Fruit fly (Drosophila melanogaster) whole organism, prepupa: ENCODE data around the gene CG14074.

Source experiments
- Blimp-1 ChIP-seq: fragments of 200-800 bp; sonication (Bioruptor generic); optimal IDR thresholded peaks from 3 replicates; lab custom pipeline; 2017; ENCODE audit warnings: missing biosample characterization, missing genetic modification characterization, mild to moderate bottlenecking, moderate library complexity, missing genetic modification reagents
- CG10631 ChIP-seq: fragments of 200-800 bp; sonication (Bioruptor generic); optimal IDR thresholded peaks from 2 replicates; lab custom pipeline; 2016; ENCODE audit warnings: missing biosample characterization, missing genetic modification characterization
- CG10669 ChIP-seq: fragments of 200-800 bp; sonication (Bioruptor generic); optimal IDR thresholded peaks from 3 replicates; lab custom pipeline; 2018; ENCODE audit warnings: missing biosample characterization, mild to moderate bottlenecking, missing genetic modification characterization, moderate library complexity
- CG11902 ChIP-seq: fragments of 200-800 bp; sonication (Bioruptor generic); optimal IDR thresholded peaks from 3 replicates; lab custom pipeline; 2016; ENCODE audit warnings: missing biosample characterization, missing genetic modification characterization
- CG15336 ChIP-seq: fragments of 200-800 bp; sonication (Bioruptor generic); IDR thresholded peaks from 2 replicates; pipeline ENCODE4 v1.3.6; 2022; ENCODE audit warnings: missing biosample characterization, missing genetic modification characterization
- CG1621 ChIP-seq: fragments of 200-800 bp; sonication (Bioruptor generic); optimal IDR thresholded peaks from 3 replicates; lab custom pipeline; 2018; ENCODE audit warnings: missing biosample characterization, mild to moderate bottlenecking, missing genetic modification characterization
- CG16779 ChIP-seq: fragments of 200-800 bp; sonication (Bioruptor generic); optimal IDR thresholded peaks from 3 replicates; lab custom pipeline; 2017; ENCODE audit warnings: missing biosample characterization, mild to moderate bottlenecking, missing genetic modification characterization
- CG3032 ChIP-seq: fragments of 200-800 bp; optimal IDR thresholded peaks from 2 replicates; lab custom pipeline; 2019; ENCODE audit warnings: missing biosample characterization, mild to moderate bottlenecking, missing genetic modification characterization, moderate library complexity
- CG32006 ChIP-seq: fragments of 200-800 bp; sonication (Bioruptor generic); optimal IDR thresholded peaks from 3 replicates; lab custom pipeline; 2017; ENCODE audit warnings: missing biosample characterization, mild to moderate bottlenecking, missing genetic modification characterization
- CG6163 ChIP-seq: fragments of 200-800 bp; sonication (Bioruptor generic); IDR thresholded peaks from 3 replicates; pipeline ENCODE4 v1.3.6; 2022; ENCODE audit warnings: missing biosample characterization, missing genetic modification characterization
- CG6792 ChIP-seq: fragments of 200-800 bp; sonication (Bioruptor generic); optimal IDR thresholded peaks from 3 replicates; lab custom pipeline; 2016; ENCODE audit warnings: missing biosample characterization, missing genetic modification characterization
- CG6854 ChIP-seq: fragments of 200-800 bp; sonication (Bioruptor generic); optimal IDR thresholded peaks from 2 replicates; lab custom pipeline; 2017; ENCODE audit warnings: missing biosample characterization, mild to moderate bottlenecking, missing genetic modification characterization
- CG8319 ChIP-seq: fragments of 200-800 bp; sonication (Bioruptor generic); optimal IDR thresholded peaks from 3 replicates; lab custom pipeline; 2016; ENCODE audit warnings: missing biosample characterization, missing genetic modification characterization
- CG8632 ChIP-seq: fragments of 200-800 bp; sonication (Bioruptor generic); optimal IDR thresholded peaks from 3 replicates; lab custom pipeline; 2016; ENCODE audit warnings: missing biosample characterization, missing genetic modification characterization
- CG9139 ChIP-seq: fragments of 200-800 bp; sonication (Bioruptor generic); optimal IDR thresholded peaks from 3 replicates; lab custom pipeline; 2017; ENCODE audit warnings: missing biosample characterization, mild to moderate bottlenecking, missing genetic modification characterization
- Eip78C ChIP-seq: fragments of 200-800 bp; sonication (Bioruptor generic); peaks from one replicate; lab custom pipeline; 2016; ENCODE audit warnings: missing biosample characterization, missing genetic modification characterization
- Ets21C ChIP-seq: fragments of 200-800 bp; sonication (Bioruptor generic); optimal IDR thresholded peaks from 3 replicates; lab custom pipeline; 2016; ENCODE audit warnings: missing biosample characterization, missing genetic modification characterization
- Hr38 ChIP-seq: sonication (Bioruptor generic); optimal IDR thresholded peaks from 2 replicates; lab custom pipeline; 2016; ENCODE audit warnings: missing biosample characterization, missing genetic modification characterization
- Hr39 ChIP-seq: fragments of 200-800 bp; sonication (Bioruptor generic); optimal IDR thresholded peaks from 2 replicates; lab custom pipeline; 2016; ENCODE audit warnings: missing biosample characterization, missing genetic modification characterization
- Sox102F ChIP-seq: fragments of 200-800 bp; sonication (Bioruptor generic); optimal IDR thresholded peaks from 2 replicates; lab custom pipeline; 2016; ENCODE audit warnings: missing biosample characterization, mild to moderate bottlenecking, missing genetic modification characterization
- Sox14 ChIP-seq: fragments of 200-800 bp; sonication (Bioruptor generic); optimal IDR thresholded peaks from 3 replicates; lab custom pipeline; 2016; ENCODE audit warnings: missing biosample characterization, missing genetic modification characterization
- Sox15 ChIP-seq: fragments of 200-800 bp; sonication (Bioruptor generic); optimal IDR thresholded peaks from 3 replicates; lab custom pipeline; 2016; ENCODE audit warnings: missing biosample characterization, missing genetic modification characterization
- achi ChIP-seq: fragments of 200-800 bp; sonication (Bioruptor generic); optimal IDR thresholded peaks from 3 replicates; lab custom pipeline; 2016; ENCODE audit warnings: missing biosample characterization, missing genetic modification characterization
- acj6 ChIP-seq: fragments of 200-800 bp; sonication (Bioruptor generic); optimal IDR thresholded peaks from 3 replicates; lab custom pipeline; 2016; ENCODE audit warnings: missing biosample characterization, missing genetic modification characterization
- dac ChIP-seq: fragments of 200-800 bp; sonication (Bioruptor generic); optimal IDR thresholded peaks from 2 replicates; lab custom pipeline; 2017; ENCODE audit warnings: missing biosample characterization, mild to moderate bottlenecking, missing genetic modification characterization
- dsx ChIP-seq: fragments of 200-800 bp; optimal IDR thresholded peaks from 3 replicates; lab custom pipeline; 2019; ENCODE audit warnings: missing biosample characterization, mild to moderate bottlenecking, missing genetic modification characterization, moderate library complexity; ENCODE audit not compliant: poor library complexity, severe bottlenecking
- esn ChIP-seq: fragments of 200-800 bp; sonication (Bioruptor generic); optimal IDR thresholded peaks from 2 replicates; lab custom pipeline; 2016; ENCODE audit warnings: missing biosample characterization, mild to moderate bottlenecking, missing genetic modification characterization, moderate library complexity
- fd59A ChIP-seq: fragments of 200-800 bp; sonication (Bioruptor generic); optimal IDR thresholded peaks from 2 replicates; lab custom pipeline; 2017; ENCODE audit warnings: missing biosample characterization, mild to moderate bottlenecking, missing genetic modification characterization, missing genetic modification reagents
- fd85E ChIP-seq: fragments of 200-800 bp; sonication (Bioruptor generic); optimal IDR thresholded peaks from 3 replicates; lab custom pipeline; 2016; ENCODE audit warnings: missing biosample characterization, missing genetic modification characterization
- fkh ChIP-seq: fragments of 200-800 bp; sonication (Bioruptor generic); optimal IDR thresholded peaks from 3 replicates; lab custom pipeline; 2017; ENCODE audit warnings: missing biosample characterization, mild to moderate bottlenecking, missing genetic modification characterization, moderate library complexity
- lz ChIP-seq: fragments of 200-800 bp; sonication (Bioruptor generic); optimal IDR thresholded peaks from 3 replicates; lab custom pipeline; 2016; ENCODE audit warnings: missing biosample characterization, missing genetic modification characterization
- net ChIP-seq: fragments of 200-800 bp; sonication (Bioruptor generic); optimal IDR thresholded peaks from 3 replicates; lab custom pipeline; 2016; ENCODE audit warnings: missing biosample characterization, missing genetic modification characterization
- salr ChIP-seq, 2 experiments: fragments of 200-800 bp; sonication (Bioruptor generic); optimal IDR thresholded peaks; 3 replicates each; lab custom pipeline; 2016 to 2018; ENCODE audit warnings: missing biosample characterization in 2 of 2, missing genetic modification characterization in 2 of 2, mild to moderate bottlenecking in 1 of 2
- spab ChIP-seq: fragments of 200-800 bp; sonication (Bioruptor generic); optimal IDR thresholded peaks from 2 replicates; lab custom pipeline; 2017; ENCODE audit warnings: missing biosample characterization, mild to moderate bottlenecking, missing genetic modification characterization, missing genetic modification reagents
- ss ChIP-seq, 2 experiments: fragments of 200-800 bp; sonication (Bioruptor generic); optimal IDR thresholded peaks; 2 replicates in 1 of 2; 3 replicates in 1 of 2; lab custom pipeline; 2017 to 2018; ENCODE audit warnings: mild to moderate bottlenecking in 2 of 2, missing biosample characterization in 2 of 2, missing genetic modification characterization in 2 of 2, moderate library complexity in 1 of 2
- topi ChIP-seq: fragments of 200-800 bp; sonication (Bioruptor generic); optimal IDR thresholded peaks from 3 replicates; lab custom pipeline; 2016; ENCODE audit warnings: missing biosample characterization, missing genetic modification characterization

Gene CG14074

DNA sequence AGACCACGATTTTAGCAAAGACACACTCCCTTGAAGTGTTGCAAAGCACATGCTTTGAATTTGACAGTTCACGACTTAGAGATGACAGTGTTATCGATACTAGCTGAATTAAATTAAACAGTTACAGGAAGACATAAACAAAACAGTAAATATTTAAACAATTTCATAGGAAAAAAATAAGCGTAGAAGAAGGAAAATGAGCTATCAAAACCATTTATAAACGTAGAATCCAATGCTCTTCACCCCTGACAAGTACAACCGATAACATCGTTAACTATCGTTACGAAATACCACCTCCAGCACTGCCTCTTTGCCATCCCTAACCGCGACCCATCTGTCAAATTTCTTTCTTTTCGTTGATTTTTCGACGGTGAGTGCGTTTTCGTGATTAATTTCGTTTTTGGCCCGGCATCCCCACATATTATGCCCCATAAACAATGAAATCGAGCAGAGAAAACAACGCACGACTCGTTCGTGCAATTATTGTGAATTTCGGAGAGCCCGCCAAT lies 32.8 kb downstream of the CG14074 start, which contains the start of gene RpL26 (continued):
- TF ChIP-seq CG6854 (GFP tag; lab: Kevin White, UChicago) (peak; percentile 80), lz (GFP tag; lab: Kevin White, UChicago) (peak; percentile 83), ss (GFP tag; optimal IDR thresholded peaks at IDR 0.05; lab: Kevin White, UChicago) (no peak), Sox14 (GFP tag; lab: Kevin White, UChicago) (peak; percentile 70), Hr39 (peak; percentile 86), Blimp-1 (GFP tag; lab: Kevin White, UChicago) (peak; percentile 27), CG9139 (no peak)
- TF ChIP-seq, all 60 proteins: peak for 27

DNA sequence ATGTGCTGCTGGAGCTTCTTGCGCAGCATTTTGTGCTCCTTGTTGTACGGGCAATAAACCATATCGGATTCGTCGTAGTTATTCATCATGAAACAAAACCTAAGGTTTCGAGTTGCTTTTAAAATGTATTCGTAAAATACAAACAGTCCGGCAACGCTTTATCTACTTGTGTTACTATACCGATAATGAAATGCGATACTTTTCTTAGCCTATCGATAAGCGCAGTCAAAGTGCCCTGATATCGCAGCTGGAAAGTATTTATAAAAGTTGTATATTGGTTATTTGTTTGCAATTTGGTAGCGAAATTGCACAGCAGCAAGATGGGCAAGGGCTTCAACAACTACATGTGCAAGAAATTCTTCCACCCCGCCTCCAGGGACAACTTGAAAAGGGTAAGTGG lies 35.4 kb downstream of the CG14074 start, which contains the start of the genes arx and CG6843:
TSS of gene arx (minus strand) at position 144 of the 400 bp plus-strand sequence.
TSS of gene CG6843 (plus strand) at position 184 of the 400 bp plus-strand sequence.
- TF ChIP-seq esn (peak; percentile 15), achi (GFP tag; lab: Kevin White, UChicago) (no peak), dsx (peak; percentile 66)

DNA sequence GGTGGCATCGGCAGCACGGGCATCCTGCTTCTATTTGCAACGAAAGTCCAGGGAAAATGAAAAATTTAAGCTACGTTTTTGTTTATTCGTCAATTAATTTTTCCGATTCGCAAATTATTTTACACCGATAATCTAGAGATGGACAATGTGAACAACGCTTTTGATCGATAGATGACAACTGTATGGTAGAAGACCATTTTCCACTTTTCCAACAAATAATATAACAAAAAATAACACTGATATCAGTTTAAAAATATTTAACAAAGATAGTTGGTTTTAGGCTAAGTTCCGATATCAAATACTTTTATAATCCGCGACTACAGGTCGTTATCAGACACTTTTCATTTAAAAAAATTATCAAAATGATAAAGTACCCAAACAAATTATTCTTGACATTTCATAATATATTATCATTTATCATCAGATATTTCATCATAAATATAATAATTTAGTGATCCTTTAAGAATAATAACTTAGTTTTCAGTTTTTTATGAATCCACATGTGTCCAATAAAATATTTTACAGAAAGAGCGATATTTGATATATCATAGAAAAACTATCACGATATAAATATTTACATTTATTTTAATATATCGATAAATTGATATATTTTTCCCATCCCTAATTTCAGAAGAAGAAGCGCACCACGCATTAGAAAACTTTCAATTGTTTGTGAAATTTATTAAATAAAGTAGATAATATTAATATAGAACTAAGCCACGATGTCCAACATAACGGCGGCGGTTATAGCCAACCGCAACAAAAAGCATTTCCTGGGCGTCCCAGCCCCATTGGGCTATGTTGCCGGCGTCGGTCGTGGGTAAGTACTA lies 39.0 kb downstream of the CG14074 start, which contains the start of the genes CSN1b and Prp6:
TSS of gene CSN1b (minus strand) at position 159 of the 830 bp plus-strand sequence.
TSS of gene Prp6 (plus strand) at position 601 of the 830 bp plus-strand sequence.
- no peak for TF ChIP-seq Hr38
- no peak for TF ChIP-seq fd85E
- TF ChIP-seq CG32006 (GFP tag; lab: Kevin White, UChicago) = no peak
- TF ChIP-seq CG3032 (tag; lab: Kevin White, UChicago) = no peak
- TF ChIP-seq Sox15 (GFP tag; lab: Kevin White, UChicago) = no peak
- TF ChIP-seq dac = no peak

DNA sequence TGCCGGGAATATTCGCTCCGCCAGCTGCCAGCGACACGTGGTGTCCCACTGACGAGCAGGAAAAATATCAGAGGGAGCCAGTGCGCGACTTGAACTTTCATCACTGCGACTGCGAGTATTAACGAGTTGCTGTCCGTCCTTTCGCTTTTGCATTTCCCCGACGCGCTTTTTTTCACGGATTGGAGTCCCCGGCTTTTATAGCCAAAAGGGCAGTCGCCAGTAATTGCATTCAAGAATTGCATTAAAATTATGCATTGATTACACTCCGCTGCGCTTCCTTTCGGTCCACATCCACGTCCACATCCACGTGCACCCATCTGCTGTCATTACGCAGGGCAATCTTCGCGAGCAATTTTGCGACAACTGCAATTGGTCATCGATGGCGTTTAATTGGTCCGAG lies 45.1 kb downstream of the CG14074 start, which contains the start of gene Ir75d:
TSS of gene Ir75d (minus strand) at position 101 of the 400 bp plus-strand sequence.
- no peak for TF ChIP-seq CG10669 (GFP tag; lab: Kevin White, UChicago)
- no peak for TF ChIP-seq acj6 (GFP tag; lab: Kevin White, UChicago)
- no peak for TF ChIP-seq net (GFP tag; lab: Kevin White, UChicago)
- no peak for TF ChIP-seq CG32006 (GFP tag; lab: Kevin White, UChicago)
- no peak for TF ChIP-seq CG9139
- no peak for TF ChIP-seq spab (GFP tag; lab: Kevin White, UChicago)
- no peak for TF ChIP-seq CG8632
- no peak for TF ChIP-seq dac
- no peak for TF ChIP-seq fkh (GFP tag; lab: Kevin White, UChicago)
- no peak for TF ChIP-seq CG8319 (GFP tag; lab: Kevin White, UChicago)
- TF ChIP-seq CG6792 (GFP tag; lab: Kevin White, UChicago) = no peak
- TF ChIP-seq CG11902 (GFP tag; lab: Kevin White, UChicago) = no peak

DNA sequence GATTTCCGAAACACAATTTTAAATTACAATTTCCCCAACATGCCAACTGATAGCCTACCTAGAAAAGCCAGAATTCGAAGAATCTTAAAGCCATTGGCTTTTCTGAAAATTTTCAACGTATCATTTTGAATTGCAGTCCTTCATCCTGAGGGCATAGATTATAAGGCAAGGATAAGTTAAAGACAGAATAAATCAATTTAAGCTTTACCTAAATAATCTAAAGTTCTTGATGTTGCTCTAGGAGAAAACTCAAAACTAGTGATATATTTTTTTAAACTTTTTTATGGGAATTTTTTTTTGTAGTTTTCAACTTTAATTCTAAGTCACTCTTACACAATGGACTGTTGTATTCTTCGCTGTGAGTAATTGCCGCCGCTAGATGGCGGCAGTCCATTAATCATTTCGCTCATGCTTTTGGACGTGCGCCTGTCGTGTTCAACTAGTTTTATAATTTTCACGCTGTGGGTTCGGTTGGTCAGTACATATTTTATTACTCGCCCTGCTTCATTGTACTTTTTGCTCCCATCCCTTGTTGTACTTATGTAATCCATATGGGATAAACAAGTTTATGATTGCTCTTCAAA lies 48.2 kb downstream of the CG14074 start, which contains the start of gene COX6AL2:
TSS of gene COX6AL2 (minus strand) at position 51 of the 584 bp plus-strand sequence.
- no peak for TF ChIP-seq fd59A (GFP tag; lab: Kevin White, UChicago)
- no peak for TF ChIP-seq CG10631 (GFP tag; lab: Kevin White, UChicago)
- no peak for TF ChIP-seq Sox14 (GFP tag; lab: Kevin White, UChicago)
- no peak for TF ChIP-seq CG16779 (tag; lab: Kevin White, UChicago)
- no peak for TF ChIP-seq Eip78C (GFP tag; lab: Kevin White, UChicago)
- no peak for TF ChIP-seq achi (GFP tag; lab: Kevin White, UChicago)
- TF ChIP-seq CG1621 (tag; lab: Kevin White, UChicago) = no peak
- TF ChIP-seq dsx = no peak
- no peak for TF ChIP-seq CG3032 (tag; lab: Kevin White, UChicago)
- TF ChIP-seq CG6163 = no peak
- no peak for TF ChIP-seq salr (GFP tag; optimal IDR thresholded peaks at IDR 0.05; lab: Kevin White, UChicago)
- TF ChIP-seq Sox102F (GFP tag; lab: Kevin White, UChicago) = no peak
- no peak for TF ChIP-seq topi (GFP tag; lab: Kevin White, UChicago)
- no peak for TF ChIP-seq Ets21C (GFP tag; lab: Kevin White, UChicago)
- TF ChIP-seq CG8319 (GFP tag; lab: Kevin White, UChicago) = no peak
- no peak for TF ChIP-seq dac
- TF ChIP-seq fd85E = no peak
- no peak for TF ChIP-seq CG15336
